Fruit fly (Drosophila melanogaster) whole organism, embryonic: Measurements from ENCODE around the gene Dredd.

Source experiments
- Ada2b ChIP-seq: fragments of 200-800 bp; sonication (Bioruptor generic); IDR thresholded peaks from 2 replicates; pipeline ENCODE4 v1.3.6; 2022; ENCODE audit warnings: missing biosample characterization, missing genetic modification characterization
- Bgb ChIP-seq: fragments of 200-800 bp; sonication (Bioruptor generic); IDR thresholded peaks from 2 replicates; pipeline ENCODE4 v1.3.6; 2022; ENCODE audit warnings: missing biosample characterization, missing genetic modification characterization; ENCODE audit not compliant: partially characterized antibody
- CG10267 ChIP-seq: fragments of 200-800 bp; sonication (Bioruptor generic); optimal IDR thresholded peaks from 2 replicates; lab custom pipeline; 2018; ENCODE audit warnings: missing biosample characterization, mild to moderate bottlenecking, missing genetic modification characterization, moderate library complexity
- CG11695 ChIP-seq: fragments of 200-800 bp; sonication (Bioruptor generic); IDR thresholded peaks from 3 replicates; pipeline ENCODE4 v1.3.6; 2022; ENCODE audit warnings: missing biosample characterization, missing genetic modification characterization
- CG12219 ChIP-seq: fragments of 200-800 bp; sonication (Bioruptor generic); optimal IDR thresholded peaks from 3 replicates; lab custom pipeline; 2018; ENCODE audit warnings: missing biosample characterization, mild to moderate bottlenecking, missing genetic modification characterization
- CG12236 ChIP-seq: fragments of 200-800 bp; sonication (Bioruptor generic); optimal IDR thresholded peaks from 2 replicates; lab custom pipeline; 2016; ENCODE audit warnings: missing biosample characterization, missing genetic modification characterization
- CG14710 ChIP-seq: fragments of 200-800 bp; sonication (Bioruptor generic); optimal IDR thresholded peaks from 3 replicates; lab custom pipeline; 2019; ENCODE audit warnings: missing biosample characterization, mild to moderate bottlenecking, missing genetic modification characterization, moderate library complexity
- CG16779 ChIP-seq: fragments of 200-800 bp; sonication (Bioruptor generic); IDR thresholded peaks from 2 replicates; pipeline ENCODE4 v1.3.6; 2022; ENCODE audit warnings: missing biosample characterization, missing genetic modification characterization
- CG1792 ChIP-seq: fragments of 200-800 bp; sonication (Bioruptor generic); optimal IDR thresholded peaks from 2 replicates; lab custom pipeline; 2016; ENCODE audit warnings: missing biosample characterization, missing genetic modification characterization
- CG2129 ChIP-seq: fragments of 200-800 bp; sonication (Bioruptor generic); IDR thresholded peaks from 2 replicates; pipeline ENCODE4 v1.3.6; 2022; ENCODE audit warnings: missing biosample characterization, missing genetic modification characterization; ENCODE audit not compliant: partially characterized antibody
- CG2199 ChIP-seq: fragments of 200-800 bp; sonication (Bioruptor generic); IDR thresholded peaks from 3 replicates; pipeline ENCODE4 v1.3.6; 2022; ENCODE audit warnings: missing biosample characterization, missing genetic modification characterization
- CG2712 ChIP-seq: fragments of 200-800 bp; optimal IDR thresholded peaks from 3 replicates; lab custom pipeline; 2019; ENCODE audit warnings: missing biosample characterization, mild to moderate bottlenecking, missing genetic modification characterization, moderate library complexity
- CG3163 ChIP-seq: fragments of 200-800 bp; sonication (Bioruptor generic); optimal IDR thresholded peaks from 3 replicates; lab custom pipeline; 2016; ENCODE audit warnings: missing biosample characterization, missing genetic modification characterization
- CG32532 ChIP-seq: fragments of 200-800 bp; sonication (Bioruptor generic); IDR thresholded peaks from 2 replicates; pipeline ENCODE4 v1.3.6; 2022; ENCODE audit warnings: missing biosample characterization, missing genetic modification characterization
- CG33213 ChIP-seq: fragments of 200-800 bp; sonication (Bioruptor generic); optimal IDR thresholded peaks from 3 replicates; lab custom pipeline; 2016; ENCODE audit warnings: missing biosample characterization, missing genetic modification characterization
- CG6254 ChIP-seq: fragments of 200-800 bp; sonication (Bioruptor generic); optimal IDR thresholded peaks from 3 replicates; lab custom pipeline; 2017; ENCODE audit warnings: mild to moderate bottlenecking, missing biosample characterization, missing genetic modification reagents, missing genetic modification characterization
- CG7786 ChIP-seq: fragments of 200-800 bp; sonication (Bioruptor generic); optimal IDR thresholded peaks from 2 replicates; lab custom pipeline; 2016; ENCODE audit warnings: missing biosample characterization, missing genetic modification characterization
- CG8924 ChIP-seq: fragments of 200-800 bp; optimal IDR thresholded peaks from 3 replicates; lab custom pipeline; 2019; ENCODE audit warnings: missing biosample characterization, mild to moderate bottlenecking, missing genetic modification characterization, moderate library complexity
- CG9797 ChIP-seq: fragments of 200-800 bp; sonication (Bioruptor generic); optimal IDR thresholded peaks from 3 replicates; lab custom pipeline; 2018; ENCODE audit warnings: missing biosample characterization, mild to moderate bottlenecking, missing genetic modification characterization
- Deaf1 ChIP-seq: fragments of 200-800 bp; optimal IDR thresholded peaks from 3 replicates; lab custom pipeline; 2019; ENCODE audit warnings: missing biosample characterization, mild to moderate bottlenecking, missing genetic modification characterization, moderate library complexity
- Dek ChIP-seq: fragments of 200-800 bp; sonication (Bioruptor generic); optimal IDR thresholded peaks from 3 replicates; lab custom pipeline; 2019; ENCODE audit warnings: missing biosample characterization, mild to moderate bottlenecking, missing genetic modification characterization, moderate library complexity
- HLH4C ChIP-seq: fragments of 200-800 bp; sonication (Bioruptor generic); IDR thresholded peaks from 3 replicates; pipeline ENCODE4 v1.3.6; 2022; ENCODE audit warnings: missing biosample characterization, missing genetic modification characterization; ENCODE audit not compliant: partially characterized antibody
- Hr51 ChIP-seq, 2 experiments: fragments of 200-800 bp; sonication (Bioruptor generic); optimal IDR thresholded peaks; 2 replicates in 1 of 2; 3 replicates in 1 of 2; lab custom pipeline; 2016 to 2018; ENCODE audit warnings: missing biosample characterization in 2 of 2, missing genetic modification characterization in 2 of 2, mild to moderate bottlenecking in 1 of 2, moderate library complexity in 1 of 2
- Max ChIP-seq: fragments of 200-800 bp; sonication (Bioruptor generic); optimal IDR thresholded peaks from 2 replicates; lab custom pipeline; 2016; ENCODE audit warnings: missing biosample characterization, mild to moderate bottlenecking, missing genetic modification characterization
- Mrtf ChIP-seq: fragments of 200-800 bp; sonication (Bioruptor generic); IDR thresholded peaks from 3 replicates; pipeline ENCODE4 v1.3.6; 2022; ENCODE audit warnings: missing biosample characterization, missing genetic modification characterization
- NfI ChIP-seq: fragments of 200-800 bp; sonication (Bioruptor generic); optimal IDR thresholded peaks from 3 replicates; lab custom pipeline; 2018; ENCODE audit warnings: missing biosample characterization, mild to moderate bottlenecking, missing genetic modification characterization, moderate library complexity
- Side ChIP-seq: fragments of 200-800 bp; sonication (Bioruptor generic); optimal IDR thresholded peaks from 2 replicates; lab custom pipeline; 2016; ENCODE audit warnings: missing biosample characterization, missing genetic modification characterization
- Ssrp ChIP-seq: fragments of 200-800 bp; sonication (Bioruptor generic); optimal IDR thresholded peaks from 2 replicates; lab custom pipeline; 2018; ENCODE audit warnings: missing biosample characterization, mild to moderate bottlenecking, missing genetic modification characterization, moderate library complexity
- Xrp1 ChIP-seq: fragments of 200-800 bp; sonication (Bioruptor generic); IDR thresholded peaks from 2 replicates; pipeline ENCODE4 v1.3.6; 2022; ENCODE audit warnings: missing biosample characterization, missing genetic modification characterization
- YL-1 ChIP-seq: fragments of 200-800 bp; sonication (Bioruptor generic); optimal IDR thresholded peaks from 3 replicates; lab custom pipeline; 2017; ENCODE audit warnings: missing biosample characterization, mild to moderate bottlenecking, missing genetic modification characterization
- amos ChIP-seq: fragments of 200-800 bp; sonication (Bioruptor generic); IDR thresholded peaks from 2 replicates; pipeline ENCODE4 v1.3.6; 2022; ENCODE audit warnings: missing biosample characterization, missing genetic modification characterization; ENCODE audit not compliant: partially characterized antibody
- ara ChIP-seq: fragments of 200-800 bp; sonication (Bioruptor generic); IDR thresholded peaks from 2 replicates; pipeline ENCODE4 v1.3.6; 2022; ENCODE audit warnings: missing biosample characterization, missing genetic modification characterization
- bsh ChIP-seq, 2 experiments: fragments of 200-800 bp; sonication (Bioruptor generic); optimal IDR thresholded peaks; 2 replicates each; lab custom pipeline; 2017 to 2018; ENCODE audit warnings: mild to moderate bottlenecking in 2 of 2, missing biosample characterization in 2 of 2, missing genetic modification characterization in 2 of 2, moderate library complexity in 1 of 2
- cad ChIP-seq: fragments of >200 bp; optimal IDR thresholded peaks from 2 replicates; lab custom pipeline; 2017; ENCODE audit warnings: missing biosample characterization, missing genetic modification characterization
- cato ChIP-seq: fragments of 200-800 bp; sonication (Bioruptor generic); optimal IDR thresholded peaks from 2 replicates; lab custom pipeline; 2016; ENCODE audit warnings: missing biosample characterization, missing genetic modification characterization, borderline replicate concordance
- croc ChIP-seq: fragments of 200-800 bp; sonication (Bioruptor generic); conservative IDR thresholded peaks from 3 replicates; pipeline ENCODE4 v1.3.6; 2022; ENCODE audit warnings: missing biosample characterization, missing genetic modification characterization
- cwo ChIP-seq: fragments of 200-800 bp; sonication (Bioruptor generic); optimal IDR thresholded peaks from 3 replicates; lab custom pipeline; 2017; ENCODE audit warnings: missing biosample characterization, missing genetic modification characterization, mild to moderate bottlenecking, moderate library complexity, missing genetic modification reagents
- dm ChIP-seq: fragments of 200-800 bp; sonication (Bioruptor generic); optimal IDR thresholded peaks from 3 replicates; lab custom pipeline; 2016; ENCODE audit warnings: missing biosample characterization, missing genetic modification characterization
- fru ChIP-seq: fragments of >200 bp; optimal IDR thresholded peaks from 2 replicates; lab custom pipeline; 2017
- fu2 ChIP-seq: fragments of 200-800 bp; sonication (Bioruptor generic); optimal IDR thresholded peaks from 2 replicates; lab custom pipeline; 2016; ENCODE audit warnings: missing biosample characterization, missing genetic modification characterization
- gce ChIP-seq: fragments of 200-800 bp; sonication (Bioruptor generic); IDR thresholded peaks from 3 replicates; pipeline ENCODE4 v1.3.6; 2022; ENCODE audit warnings: missing biosample characterization, missing genetic modification characterization
- gro ChIP-seq: fragments of 200-800 bp; sonication (Bioruptor generic); optimal IDR thresholded peaks from 2 replicates; lab custom pipeline; 2016; ENCODE audit warnings: missing biosample characterization, missing genetic modification characterization
- gt ChIP-seq: fragments of 200-800 bp; sonication (Bioruptor generic); IDR thresholded peaks from 2 replicates; pipeline ENCODE4 v1.3.6; 2022; ENCODE audit warnings: missing biosample characterization, missing genetic modification characterization
- hb ChIP-seq: fragments of 200-800 bp; sonication (Bioruptor generic); IDR thresholded peaks from 3 replicates; pipeline ENCODE4 v1.3.6; 2022; ENCODE audit warnings: missing biosample characterization, missing genetic modification characterization; ENCODE audit not compliant: partially characterized antibody
- knrl ChIP-seq: fragments of 200-800 bp; sonication (Bioruptor generic); IDR thresholded peaks from 3 replicates; pipeline ENCODE4 v1.3.6; 2022; ENCODE audit warnings: missing biosample characterization, missing genetic modification characterization; ENCODE audit not compliant: partially characterized antibody
- lilli ChIP-seq: fragments of 200-800 bp; sonication (Bioruptor generic); optimal IDR thresholded peaks from 3 replicates; lab custom pipeline; 2016; ENCODE audit warnings: missing biosample characterization, missing genetic modification characterization
- pita ChIP-seq: fragments of 200-800 bp; sonication (Bioruptor generic); optimal IDR thresholded peaks from 2 replicates; lab custom pipeline; 2017; ENCODE audit warnings: missing biosample characterization, mild to moderate bottlenecking, missing genetic modification characterization
- stc ChIP-seq: fragments of 200-800 bp; sonication (Bioruptor generic); IDR thresholded peaks from 2 replicates; pipeline ENCODE4 v1.3.6; 2022; ENCODE audit warnings: missing biosample characterization, missing genetic modification characterization
- tap ChIP-seq: fragments of 200-800 bp; optimal IDR thresholded peaks from 3 replicates; lab custom pipeline; 2019; ENCODE audit warnings: missing biosample characterization, mild to moderate bottlenecking, missing genetic modification characterization, moderate library complexity
- toy ChIP-seq: fragments of 200-800 bp; sonication (Bioruptor generic); IDR thresholded peaks from 2 replicates; pipeline ENCODE4 v1.3.6; 2022; ENCODE audit warnings: missing biosample characterization, missing genetic modification characterization
- trem ChIP-seq: fragments of 200-800 bp; optimal IDR thresholded peaks from 3 replicates; lab custom pipeline; 2019; ENCODE audit warnings: missing biosample characterization, mild to moderate bottlenecking, missing genetic modification characterization, moderate library complexity
- wdn ChIP-seq: fragments of 200-800 bp; sonication (Bioruptor generic); IDR thresholded peaks from 2 replicates; pipeline ENCODE4 v1.3.6; 2022; ENCODE audit warnings: missing biosample characterization, missing genetic modification characterization

The Dredd gene

dm6 chrX:617477-617795 is 17.9 kb downstream of the Dredd start (continued):
- TF ChIP-seq bsh (GFP tag; optimal IDR thresholded peaks at IDR 0.05; lab: Kevin White, UChicago) (no peak), pita (no peak), trem (peak; percentile 14), YL-1 (no peak), fru (lab: Kevin White, UChicago) (no peak), CG1792 (no peak), Dek (tag; lab: Kevin White, UChicago) (no peak), Xrp1 (GFP tag; lab: Robert Waterston, UW) (no peak), CG10267 (peak; percentile 95), CG16779 (GFP tag; lab: Robert Waterston, UW) (no peak), wdn (no peak), CG33213 (no peak), cwo (GFP tag; lab: Kevin White, UChicago) (no peak), toy (GFP tag; lab: Robert Waterston, UW) (no peak), NfI (GFP tag; lab: Kevin White, UChicago) (no peak), stc (GFP tag; lab: Robert Waterston, UW) (no peak), CG12219 (GFP tag; lab: Kevin White, UChicago) (no peak), cato (GFP tag; lab: Kevin White, UChicago) (no peak), croc (GFP tag; lab: Robert Waterston, UW) (no peak), dm (GFP tag; lab: Kevin White, UChicago) (peak; percentile 23), Side (GFP tag; lab: Kevin White, UChicago) (no peak), CG2712 (tag; lab: Kevin White, UChicago) (peak; percentile 5), knrl (GFP tag; lab: Robert Waterston, UW) (peak; percentile 72), Bgb (peak; percentile 82), Max (no peak), Ada2b (no peak), amos (GFP tag; lab: Robert Waterston, UW) (peak; percentile 87), CG9797 (peak; percentile 38), CG8924 (tag; lab: Kevin White, UChicago) (no peak), CG3163 (GFP tag; lab: Kevin White, UChicago) (no peak), CG12236 (GFP tag; lab: Kevin White, UChicago) (no peak), gt (GFP tag; lab: Robert Waterston, UW) (no peak), CG7786 (GFP tag; lab: Kevin White, UChicago) (peak; percentile 28), HLH4C (GFP tag; lab: Robert Waterston, UW) (peak; percentile 69), CG2199 (GFP tag; lab: Robert Waterston, UW) (peak; percentile 26; the same call in 1 of the 3 replicates), CG6254 (GFP tag; lab: Kevin White, UChicago) (no peak), gce (GFP tag; lab: Robert Waterston, UW) (no peak), cad (GFP tag; lab: Kevin White, UChicago) (no peak), hb (GFP tag; lab: Robert Waterston, UW) (0 out of 3 replicates have a peak, but pooled peaks have one; percentile 59), Mrtf (GFP tag; lab: Robert Waterston, UW) (no peak), CG14710 (tag; lab: Kevin White, UChicago) (peak; percentile 19), CG11695 (GFP tag; lab: Robert Waterston, UW) (no peak), Deaf1 (tag; lab: Kevin White, UChicago) (peak; percentile 62), tap (tag; lab: Kevin White, UChicago) (no peak), gro (GFP tag; lab: Kevin White, UChicago) (peak; percentile 35), CG32532 (0 out of 2 replicates have a peak, but pooled peaks have one; percentile 6), Hr51 (GFP tag; optimal IDR thresholded peaks at IDR 0.05; lab: Kevin White, UChicago) (no peak), ara (GFP tag; lab: Robert Waterston, UW) (no peak), CG2129 (GFP tag; lab: Robert Waterston, UW) (peak; percentile 33; the same call in 1 of the 2 replicates), lilli (GFP tag; lab: Kevin White, UChicago) (peak; percentile 42), fu2 (GFP tag; lab: Kevin White, UChicago) (no peak), Ssrp (tag; lab: Kevin White, UChicago) (no peak)
